Fruit fly (Drosophila melanogaster): Measurements from ENCODE around the gene Cpr78Cc.

Gene Cpr78Cc

dm6 chr3L:21253761-21254523, 46.4 kb upstream of the Cpr78Cc start (continued):
- peak; percentile 20; the same call in 1 of the 2 replicates for TF ChIP-seq ranshi (GFP tag; IDR thresholded peaks at IDR 0.05)
- no peak for TF ChIP-seq kah (GFP tag; optimal IDR thresholded peaks at IDR 0.05)
- TF ChIP-seq Hand (GFP tag; optimal IDR thresholded peaks at IDR 0.05), result no peak
- TF ChIP-seq CG17802 (tag; optimal IDR thresholded peaks at IDR 0.05), result no peak
- peak; percentile 73 for TF ChIP-seq CG18262 (tag; optimal IDR thresholded peaks at IDR 0.05)
- peak; percentile 20; the same call in 1 of the 3 replicates for TF ChIP-seq tgo (GFP tag; IDR thresholded peaks at IDR 0.05)
- TF ChIP-seq eyg (GFP tag; optimal IDR thresholded peaks at IDR 0.05), result no peak
- no peak for TF ChIP-seq Hmx (GFP tag; optimal IDR thresholded peaks at IDR 0.05)
- no peak for TF ChIP-seq sc (optimal IDR thresholded peaks at IDR 0.05)
- TF ChIP-seq sc (GFP tag; optimal IDR thresholded peaks at IDR 0.05), result no peak
- no peak for TF ChIP-seq fru (optimal IDR thresholded peaks at IDR 0.05)
- no peak for TF ChIP-seq chn (GFP tag; optimal IDR thresholded peaks at IDR 0.05)
- peak; percentile 18; the same call in 1 of the 2 replicates for TF ChIP-seq CG6689 (GFP tag; IDR thresholded peaks at IDR 0.05)
- TF ChIP-seq CG3838 (GFP tag; optimal IDR thresholded peaks at IDR 0.05), result no peak
- no peak for TF ChIP-seq ewg (GFP tag; optimal IDR thresholded peaks at IDR 0.05)
- no peak for TF ChIP-seq CG6765 (GFP tag; optimal IDR thresholded peaks at IDR 0.05)
- TF ChIP-seq CG30020 (tag; optimal IDR thresholded peaks at IDR 0.05), result no peak
- no peak for TF ChIP-seq Lim3 (GFP tag; IDR thresholded peaks at IDR 0.05)
- TF ChIP-seq Nf-YB (GFP tag; optimal IDR thresholded peaks at IDR 0.05), result no peak
- TF ChIP-seq CG2678 (tag; optimal IDR thresholded peaks at IDR 0.05), result peak; percentile 58
- no peak for TF ChIP-seq CHES-1-like (GFP tag; optimal IDR thresholded peaks at IDR 0.05)
- TF ChIP-seq her (GFP tag; optimal IDR thresholded peaks at IDR 0.05), result no peak
- TF ChIP-seq CG4854 (GFP tag; optimal IDR thresholded peaks at IDR 0.05), result no peak
- TF ChIP-seq NfI (GFP tag; optimal IDR thresholded peaks at IDR 0.05), result no peak
- no peak for TF ChIP-seq scrt (GFP tag; optimal IDR thresholded peaks at IDR 0.05)
- peak; percentile 73 for TF ChIP-seq nmo (GFP tag; optimal IDR thresholded peaks at IDR 0.05)
- no peak for TF ChIP-seq Hr39 (optimal IDR thresholded peaks at IDR 0.05)
- no peak for TF ChIP-seq hkb (optimal IDR thresholded peaks at IDR 0.05)
- peak; percentile 35; the same call in 1 of the 2 replicates for TF ChIP-seq hkb (GFP tag; IDR thresholded peaks at IDR 0.05)
- no peak for TF ChIP-seq maf-S (GFP tag; optimal IDR thresholded peaks at IDR 0.05)
- no peak for TF ChIP-seq yki (optimal IDR thresholded peaks at IDR 0.05)
- no peak for TF ChIP-seq Oaz (GFP tag; IDR thresholded peaks at IDR 0.05)
- no peak for TF ChIP-seq CG2202 (tag; optimal IDR thresholded peaks at IDR 0.05)
- TF ChIP-seq danr (GFP tag; IDR thresholded peaks at IDR 0.05), result no peak
- TF ChIP-seq TFAM (GFP tag; optimal IDR thresholded peaks at IDR 0.05), result no peak
- no peak for TF ChIP-seq p53 (GFP tag; optimal IDR thresholded peaks at IDR 0.05)
- TF ChIP-seq CG12155 (GFP tag; optimal IDR thresholded peaks at IDR 0.05), result no peak
- no peak for TF ChIP-seq MBD-R2 (GFP tag; IDR thresholded peaks at IDR 0.05)
- TF ChIP-seq CG31388 (GFP tag; optimal IDR thresholded peaks at IDR 0.05), result no peak
- TF ChIP-seq mld (GFP tag; IDR thresholded peaks at IDR 0.05; ENCODE audit: partially characterized antibody), result no peak
- TF ChIP-seq gt (GFP tag; IDR thresholded peaks at IDR 0.05), result no peak
- peak; percentile 38 for TF ChIP-seq CG10209 (GFP tag; optimal IDR thresholded peaks at IDR 0.05)
- no peak for TF ChIP-seq lov (optimal IDR thresholded peaks at IDR 0.05)
- no peak for TF ChIP-seq lov (GFP tag; IDR thresholded peaks at IDR 0.05)
- TF ChIP-seq dpn (GFP tag; optimal IDR thresholded peaks at IDR 0.05), result peak; percentile 15 to 26
- peak; percentile 47 for TF ChIP-seq grau (tag; optimal IDR thresholded peaks at IDR 0.05)
- TF ChIP-seq crc (GFP tag; optimal IDR thresholded peaks at IDR 0.05), result no peak
- TF ChIP-seq CG18599 (GFP tag; optimal IDR thresholded peaks at IDR 0.05), result no peak
- TF ChIP-seq chm (GFP tag; IDR thresholded peaks at IDR 0.05), result peak; percentile 32; the same call in 1 of the 2 replicates
- no peak for TF ChIP-seq Dbx (GFP tag; IDR thresholded peaks at IDR 0.05)
- TF ChIP-seq nerfin-1 (tag; optimal IDR thresholded peaks at IDR 0.05), result peak; percentile 39
- no peak for TF ChIP-seq CG3847 (GFP tag; IDR thresholded peaks at IDR 0.05)
